Worm (Caenorhabditis elegans): ENCODE data around the gene grl-4.

DNA sequence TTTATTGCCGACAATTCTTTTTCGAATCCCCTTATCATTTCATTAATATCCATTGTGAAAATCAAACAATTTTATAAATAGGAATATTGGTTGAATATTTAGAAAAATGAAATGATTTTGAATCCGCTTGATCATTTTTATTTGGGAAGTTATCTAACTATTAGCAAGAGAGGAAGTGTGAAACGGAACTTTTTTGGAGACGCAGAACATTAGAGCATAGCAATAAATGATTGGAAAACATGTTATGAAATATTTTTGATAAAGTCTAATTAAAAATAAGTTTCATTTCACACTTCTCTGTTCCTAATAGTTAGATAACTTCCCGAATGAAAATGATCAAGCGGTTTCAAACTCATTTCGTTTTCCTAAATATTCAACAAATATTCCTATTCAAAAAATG lies 23.1 kb downstream of the grl-4 start, which contains the start of gene F42C5.3:
- TF ChIP-seq cog-1 (tag; optimal IDR thresholded peaks at IDR 0.05) (no peak), flt-1 (GFP tag; IDR thresholded peaks at IDR 0.05) (no peak), ztf-23 (GFP tag; IDR thresholded peaks at IDR 0.05) (no peak)

Measured in whole organism, midembryonic.